Worm (Caenorhabditis elegans) whole organism, L4 larva: ENCODE results near the gene srlf-34.
A peak's percentile ranks its signal among the peaks of the same experiment; 100 is the strongest.

Source experiments
- F37D6.2 ChIP-seq: sonication (generic microtip); optimal IDR thresholded peaks from 2 replicates; lab custom pipeline; 2016; ENCODE audit warnings: mild to moderate bottlenecking, missing genetic modification characterization, missing compliant biosample characterization
- F49E8.2 ChIP-seq: sonication (generic microtip); optimal IDR thresholded peaks from 2 replicates; lab custom pipeline; 2016; ENCODE audit warnings: missing compliant biosample characterization, mild to moderate bottlenecking, missing genetic modification characterization, borderline replicate concordance
- T20F7.1 ChIP-seq: fragments of 200-800 bp; sonication (Bioruptor generic); optimal IDR thresholded peaks from 2 replicates; lab custom pipeline; 2018; ENCODE audit warnings: mild to moderate bottlenecking, missing genetic modification characterization, missing compliant biosample characterization
- T26A8.4 ChIP-seq: fragments of 200-800 bp; sonication (Bioruptor generic); IDR thresholded peaks from 2 replicates; pipeline ENCODE4 v1.3.6; 2022; ENCODE audit warnings: missing genetic modification characterization, missing compliant biosample characterization
- Y75B8A.6 ChIP-seq: fragments of 200-800 bp; sonication (Bioruptor generic); IDR thresholded peaks from 2 replicates; pipeline ENCODE4 v1.3.6; 2022; ENCODE audit warnings: missing genetic modification reagents, missing genetic modification characterization, missing compliant biosample characterization
- aha-1 ChIP-seq: fragments of 150-350 bp; peaks from one replicate; lab custom pipeline; 2014; ENCODE audit warnings: missing biosample characterization, missing genetic modification characterization
- aly-2 ChIP-seq: sonication (generic microtip); optimal IDR thresholded peaks from 2 replicates; lab custom pipeline; 2018; ENCODE audit warnings: missing biosample characterization, missing genetic modification characterization
- ceh-20 ChIP-seq: fragments of 200-800 bp; sonication (Bioruptor generic); IDR thresholded peaks from 2 replicates; pipeline ENCODE4 v1.3.6; 2022; ENCODE audit warnings: missing genetic modification reagents, missing genetic modification characterization, missing compliant biosample characterization
- ceh-44 ChIP-seq: fragments of 200-800 bp; sonication (Bioruptor generic); IDR thresholded peaks from 2 replicates; pipeline ENCODE4 v1.3.6; 2022; ENCODE audit warnings: missing genetic modification reagents, missing genetic modification characterization, missing compliant biosample characterization
- ctbp-1 ChIP-seq: fragments of 200-800 bp; sonication (Bioruptor generic); IDR thresholded peaks from 2 replicates; pipeline ENCODE4 v1.3.6; 2022; ENCODE audit warnings: missing genetic modification reagents, missing genetic modification characterization, missing compliant biosample characterization
- daf-16 ChIP-seq, 3 experiments: sonication (generic microtip); optimal IDR thresholded peaks; 2 replicates each; lab custom pipeline; 2016 to 2017; ENCODE audit warnings: missing genetic modification characterization in 3 of 3, missing genetic modification reagents in 3 of 3, mild to moderate bottlenecking in 2 of 3, missing compliant biosample characterization in 2 of 3, missing biosample characterization in 1 of 3, moderate library complexity in 1 of 3
- duxl-1 ChIP-seq: sonication (generic microtip); optimal IDR thresholded peaks from 2 replicates; lab custom pipeline; 2016; ENCODE audit warnings: mild to moderate bottlenecking, missing genetic modification characterization, moderate library complexity, missing compliant biosample characterization; ENCODE audit not compliant: poor library complexity
- dve-1 ChIP-seq: sonication (generic microtip); optimal IDR thresholded peaks from 2 replicates; lab custom pipeline; 2017; ENCODE audit warnings: antibody characterized with exemption, mild to moderate bottlenecking, missing genetic modification characterization, missing compliant biosample characterization; ENCODE audit not compliant: insufficient read depth
- egl-27 ChIP-seq: sonication (generic microtip); optimal IDR thresholded peaks from 3 replicates; lab custom pipeline; 2017; ENCODE audit warnings: missing biosample characterization, missing genetic modification reagents, missing genetic modification characterization
- egl-43 ChIP-seq: fragments of 200-800 bp; sonication (Bioruptor generic); IDR thresholded peaks from 2 replicates; pipeline ENCODE4 v1.3.6; 2022; ENCODE audit warnings: missing genetic modification reagents, missing genetic modification characterization, missing compliant biosample characterization
- fkh-10 ChIP-seq: fragments of 150-350 bp; optimal IDR thresholded peaks from 2 replicates; lab custom pipeline; 2014; ENCODE audit warnings: missing biosample characterization, missing genetic modification reagents, missing genetic modification characterization
- hif-1 ChIP-seq, 2 experiments: sonication (generic microtip); optimal IDR thresholded peaks; 2 replicates each; lab custom pipeline; 2016 to 2017; ENCODE audit warnings: missing compliant biosample characterization in 2 of 2, missing genetic modification characterization in 2 of 2, missing genetic modification reagents in 2 of 2, missing genotype in 2 of 2, mild to moderate bottlenecking in 1 of 2
- hlh-11 ChIP-seq: fragments of 200-800 bp; sonication (Bioruptor generic); optimal IDR thresholded peaks from 2 replicates; lab custom pipeline; 2018; ENCODE audit warnings: mild to moderate bottlenecking, missing genetic modification characterization, missing compliant biosample characterization
- hlh-30 ChIP-seq: sonication (generic microtip); optimal IDR thresholded peaks from 2 replicates; lab custom pipeline; 2017; ENCODE audit warnings: antibody characterized with exemption, mild to moderate bottlenecking, missing genetic modification characterization, missing compliant biosample characterization; ENCODE audit not compliant: insufficient read depth
- lin-1 ChIP-seq: fragments of 200-800 bp; sonication (Bioruptor generic); IDR thresholded peaks from 2 replicates; pipeline ENCODE4 v1.3.6; 2022; ENCODE audit warnings: missing genetic modification reagents, missing genetic modification characterization, missing compliant biosample characterization
- lin-13 ChIP-seq: fragments of 150-350 bp; optimal IDR thresholded peaks from 2 replicates; lab custom pipeline; 2014; ENCODE audit warnings: missing biosample characterization, missing genetic modification reagents, missing genetic modification characterization
- lin-38 ChIP-seq: fragments of 200-800 bp; sonication (Bioruptor generic); IDR thresholded peaks from 2 replicates; pipeline ENCODE4 v1.3.6; 2022; ENCODE audit warnings: missing genetic modification reagents, missing genetic modification characterization, missing compliant biosample characterization
- lsy-2 ChIP-seq, 2 experiments: fragments of 150-350 bp in 1 of 2; sonication (generic microtip) in 1 of 2; optimal IDR thresholded peaks; 2 replicates each; lab custom pipeline; 2014 to 2017; ENCODE audit warnings: missing biosample characterization in 2 of 2, missing genetic modification characterization in 2 of 2
- madf-5 ChIP-seq, 2 experiments: fragments of 200-800 bp; sonication (Bioruptor generic); IDR thresholded peaks; 2 replicates each; pipeline ENCODE4 v1.3.6; 2022; ENCODE audit warnings: missing compliant biosample characterization in 2 of 2, missing genetic modification characterization in 2 of 2
- madf-9 ChIP-seq: fragments of 200-800 bp; sonication (Bioruptor generic); conservative IDR thresholded peaks from 2 replicates; pipeline ENCODE4 v1.3.6; 2022; ENCODE audit warnings: missing genetic modification reagents, missing genetic modification characterization, missing compliant biosample characterization
- mdt-29 ChIP-seq: fragments of 200-800 bp; sonication (Bioruptor generic); IDR thresholded peaks from 2 replicates; pipeline ENCODE4 v1.3.6; 2022; ENCODE audit warnings: missing genetic modification reagents, missing genetic modification characterization, missing compliant biosample characterization
- mep-1 ChIP-seq: fragments of 150-350 bp; sonication (generic microtip); optimal IDR thresholded peaks from 3 replicates; lab custom pipeline; 2014; ENCODE audit warnings: missing biosample characterization, missing genetic modification characterization
- mes-2 ChIP-seq: sonication (generic microtip); optimal IDR thresholded peaks from 2 replicates; lab custom pipeline; 2016; ENCODE audit warnings: missing genotype, mild to moderate bottlenecking, missing genetic modification characterization, missing compliant biosample characterization; ENCODE audit not compliant: poor library complexity, severe bottlenecking
- mxl-3 ChIP-seq: fragments of 200-800 bp; sonication (Bioruptor generic); optimal IDR thresholded peaks from 2 replicates; lab custom pipeline; 2018; ENCODE audit warnings: mild to moderate bottlenecking, missing genetic modification characterization, missing compliant biosample characterization
- nhr-102 ChIP-seq: sonication (generic microtip); optimal IDR thresholded peaks from 2 replicates; lab custom pipeline; 2016; ENCODE audit warnings: mild to moderate bottlenecking, missing genetic modification characterization, moderate library complexity, missing compliant biosample characterization
- nhr-11 ChIP-seq: fragments of 150-350 bp; optimal IDR thresholded peaks from 2 replicates; lab custom pipeline; 2014; ENCODE audit warnings: missing biosample characterization, missing genetic modification characterization
- nhr-25 ChIP-seq: sonication (generic microtip); optimal IDR thresholded peaks from 2 replicates; lab custom pipeline; 2017; ENCODE audit warnings: missing genetic modification characterization, mild to moderate bottlenecking, missing compliant biosample characterization, antibody characterized with exemption, moderate library complexity, borderline replicate concordance; ENCODE audit not compliant: insufficient read depth
- nhr-77 ChIP-seq: fragments of 150-350 bp; optimal IDR thresholded peaks from 2 replicates; lab custom pipeline; 2014; ENCODE audit warnings: missing biosample characterization, missing genetic modification characterization
- pha-4 ChIP-seq, 2 experiments: fragments of 150-350 bp in 1 of 2; fragments of 200-800 bp in 1 of 2; sonication (Bioruptor generic) in 1 of 2; IDR thresholded peaks in 1 of 2; optimal IDR thresholded peaks in 1 of 2; 2 replicates each; pipeline versions ENCODE4 v1.3.6 to Lab custom; 2014 to 2022; ENCODE audit warnings: missing genetic modification characterization in 2 of 2, missing genetic modification reagents in 2 of 2, missing biosample characterization in 1 of 2, missing compliant biosample characterization in 1 of 2
- saeg-2 ChIP-seq: fragments of 200-800 bp; sonication (Bioruptor generic); IDR thresholded peaks from 2 replicates; pipeline ENCODE4 v1.3.6; 2022; ENCODE audit warnings: missing genetic modification reagents, missing genetic modification characterization, missing compliant biosample characterization
- snpc-1.2 ChIP-seq: fragments of 200-800 bp; sonication (Bioruptor generic); IDR thresholded peaks from 2 replicates; pipeline ENCODE4 v1.3.6; 2022; ENCODE audit warnings: missing genetic modification reagents, missing genetic modification characterization, missing compliant biosample characterization
- spr-1 ChIP-seq: sonication (generic microtip); optimal IDR thresholded peaks from 2 replicates; lab custom pipeline; 2016; ENCODE audit warnings: mild to moderate bottlenecking, missing genetic modification characterization, missing compliant biosample characterization
- spr-3 ChIP-seq: fragments of 200-800 bp; sonication (Bioruptor generic); optimal IDR thresholded peaks from 2 replicates; lab custom pipeline; 2018; ENCODE audit warnings: mild to moderate bottlenecking, missing genetic modification characterization, missing compliant biosample characterization
- tra-1 ChIP-seq: fragments of 200-800 bp; sonication (Bioruptor generic); IDR thresholded peaks from 2 replicates; pipeline ENCODE4 v1.3.6; 2022; ENCODE audit warnings: missing genetic modification reagents, missing genetic modification characterization, missing compliant biosample characterization
- zfp-3 ChIP-seq: fragments of 200-800 bp; sonication (Bioruptor generic); conservative IDR thresholded peaks from 2 replicates; pipeline ENCODE4 v1.3.6; 2022; ENCODE audit warnings: missing genetic modification reagents, missing genetic modification characterization, missing compliant biosample characterization
- zip-11 ChIP-seq: fragments of 200-800 bp; sonication (Bioruptor generic); IDR thresholded peaks from 2 replicates; pipeline ENCODE4 v1.3.6; 2022; ENCODE audit warnings: missing genetic modification characterization, missing compliant biosample characterization
- ztf-11 ChIP-seq: fragments of 150-350 bp; optimal IDR thresholded peaks from 2 replicates; lab custom pipeline; 2014; ENCODE audit warnings: missing biosample characterization, missing genetic modification characterization
- ztf-7 ChIP-seq: fragments of 150-350 bp; optimal IDR thresholded peaks from 2 replicates; lab custom pipeline; 2014; ENCODE audit warnings: missing biosample characterization, missing genetic modification characterization

The srlf-34 gene

DNA sequence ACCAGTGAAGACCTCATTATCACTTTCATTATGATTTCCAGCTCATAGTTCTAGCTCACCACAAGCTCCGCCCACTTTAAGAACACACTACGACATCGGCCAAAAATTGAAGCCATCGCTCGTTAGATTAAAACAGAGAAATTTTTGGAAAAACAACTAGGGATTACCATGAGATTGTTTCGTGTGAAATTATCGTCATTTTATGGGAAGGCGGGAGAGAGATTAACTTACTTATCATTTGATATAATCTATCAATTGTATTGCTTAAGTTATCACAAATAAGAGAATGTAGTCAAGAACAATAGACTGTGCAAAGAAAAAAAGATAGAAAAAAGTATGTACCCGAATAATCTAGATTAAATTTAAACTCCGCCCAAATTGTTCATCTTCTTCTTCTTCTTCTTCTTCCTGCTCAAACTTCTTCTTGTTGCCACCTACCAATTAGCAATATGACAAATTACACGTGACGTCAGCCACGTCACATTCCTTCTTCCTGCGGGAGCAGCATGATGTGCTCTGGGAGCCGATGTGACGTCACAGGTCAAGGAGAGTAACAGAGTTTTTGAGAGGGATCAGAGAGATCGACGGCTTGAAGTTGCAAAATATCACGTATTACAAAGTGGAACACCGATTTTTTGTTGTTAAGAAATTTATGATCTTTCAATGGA lies 11.9 kb upstream of the srlf-34 start, which contains the start of gene nep-26:
Gene nep-26, minus strand, starts transcription at position 51 of the 668 bp plus-strand sequence.
- TF ChIP-seq nhr-102 (tag; lab: Kevin White, UChicago) (no peak), ztf-11 (tag; lab: Kevin White, UChicago) (no peak), T20F7.1 (GFP tag; lab: Kevin White, UChicago) (no peak), lsy-2 (tag; optimal IDR thresholded peaks at IDR 0.05; lab: Kevin White, UChicago) (peak in 1 of 2 experiments; percentile 22), Y75B8A.6 (GFP tag; lab: Robert Waterston, UW) (no peak), ztf-7 (tag; lab: Kevin White, UChicago) (no peak), hlh-11 (tag; lab: Kevin White, UChicago) (peak; percentile 41), saeg-2 (GFP tag; lab: Robert Waterston, UW) (no peak), hlh-30 (tag; lab: Kevin White, UChicago) (peak; percentile 64), ceh-44 (no peak), T26A8.4 (GFP tag; lab: Robert Waterston, UW) (no peak), daf-16 (GFP tag; optimal IDR thresholded peaks at IDR 0.05; lab: Kevin White, UChicago) (peak in 1 of 2 experiments; percentile 89), daf-16 (tag; optimal IDR thresholded peaks at IDR 0.05; lab: Kevin White, UChicago) (no peak), F49E8.2 (tag; lab: Kevin White, UChicago) (no peak), mep-1 (tag; lab: Kevin White, UChicago) (no peak), nhr-11 (tag; lab: Kevin White, UChicago) (peak; percentile 74), ceh-20 (GFP tag; lab: Robert Waterston, UW) (peak; percentile 37; the same call in 1 of the 2 replicates), tra-1 (GFP tag; lab: Robert Waterston, UW) (no peak), mes-2 (tag; lab: Kevin White, UChicago) (no peak), spr-3 (no peak), nhr-77 (tag; lab: Kevin White, UChicago) (no peak), snpc-1.2 (GFP tag; lab: Robert Waterston, UW) (no peak), hif-1 (tag; optimal IDR thresholded peaks at IDR 0.05; lab: Kevin White, UChicago) (peak; percentile 14 to 94), egl-27 (tag; lab: Kevin White, UChicago) (no peak)

DNA sequence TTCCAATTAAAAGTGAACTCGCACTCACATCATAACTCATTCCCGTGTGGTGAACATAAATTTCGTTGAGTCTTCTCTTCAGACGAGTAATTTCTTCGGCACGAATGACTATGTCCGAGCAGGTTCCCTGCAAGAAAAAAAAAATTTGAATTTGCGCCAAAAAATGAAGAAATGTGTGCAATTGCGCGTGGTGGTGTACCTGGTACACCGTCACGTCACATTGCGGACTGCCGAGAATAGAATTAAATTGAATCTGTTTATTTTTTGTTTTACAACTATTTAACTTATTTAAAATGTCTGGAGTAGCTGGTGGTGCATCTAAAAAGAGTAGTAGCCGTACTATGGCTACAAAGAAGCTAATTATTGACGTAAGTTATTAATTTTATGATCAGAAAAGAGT lies 11.1 kb upstream of the srlf-34 start, which contains the start of gene mdt-22:
Gene mdt-22, plus strand, starts transcription at position 263 of the 400 bp plus-strand sequence.
- 0 out of 2 replicates have a peak, but pooled peaks have one; percentile 56 for TF ChIP-seq zfp-3
- TF ChIP-seq lin-1 (GFP tag; lab: Robert Waterston, UW): peak; percentile 49; the same call in 1 of the 2 replicates
- peak; percentile 25 for TF ChIP-seq ztf-7 (tag; lab: Kevin White, UChicago)
- TF ChIP-seq aha-1 (tag; lab: Kevin White, UChicago): peak; percentile 90
- peak; percentile 37 for TF ChIP-seq F37D6.2
- peak; percentile 73 for TF ChIP-seq mep-1 (tag; lab: Kevin White, UChicago)
- TF ChIP-seq mxl-3: no peak
- TF ChIP-seq egl-43: peak; percentile 64; the same call in 1 of the 2 replicates
- no peak for TF ChIP-seq ceh-44
- peak; percentile 87 for TF ChIP-seq mes-2 (tag; lab: Kevin White, UChicago)
- TF ChIP-seq mdt-29 (GFP tag; lab: Robert Waterston, UW): no peak
- TF ChIP-seq dve-1 (tag; lab: Kevin White, UChicago): peak; percentile 60
- peak; percentile 2 for TF ChIP-seq duxl-1 (tag; lab: Kevin White, UChicago)
- TF ChIP-seq hif-1 (tag; optimal IDR thresholded peaks at IDR 0.05; lab: Kevin White, UChicago): peak in 1 of 2 experiments; percentile 51
- TF ChIP-seq madf-5 (GFP tag; IDR thresholded peaks at IDR 0.05; lab: Robert Waterston, UW): no peak
- TF ChIP-seq F49E8.2 (tag; lab: Kevin White, UChicago): peak; percentile 4
- peak; percentile 51; the same call in 1 of the 2 replicates for TF ChIP-seq tra-1 (GFP tag; lab: Robert Waterston, UW)
- TF ChIP-seq hlh-30 (tag; lab: Kevin White, UChicago): peak; percentile 43
- TF ChIP-seq ctbp-1 (GFP tag; lab: Robert Waterston, UW): peak; percentile 59; the same call in 1 of the 2 replicates
- peak; percentile 72 for TF ChIP-seq lin-13 (GFP tag; lab: Kevin White, UChicago)
- peak; percentile 58 for TF ChIP-seq nhr-102 (tag; lab: Kevin White, UChicago)
- peak; percentile 52 for TF ChIP-seq spr-1 (tag; lab: Kevin White, UChicago)
- no peak for TF ChIP-seq madf-9 (GFP tag; lab: Robert Waterston, UW)
- TF ChIP-seq fkh-10 (GFP tag; lab: Kevin White, UChicago): peak; percentile 4
- peak; percentile 27 for TF ChIP-seq nhr-25
- TF ChIP-seq zip-11: no peak
- TF ChIP-seq pha-4 (GFP tag; IDR thresholded peaks at IDR 0.05; lab: Robert Waterston, UW): peak; percentile 63; the same call in 1 of the 2 replicates
- TF ChIP-seq pha-4 (tag; optimal IDR thresholded peaks at IDR 0.05; lab: Kevin White, UChicago): no peak
- peak; percentile 82 for TF ChIP-seq lin-38 (GFP tag; lab: Robert Waterston, UW)
- TF ChIP-seq T26A8.4 (GFP tag; lab: Robert Waterston, UW): peak; percentile 74
- no peak for TF ChIP-seq aly-2 (tag; lab: Kevin White, UChicago)
